Fruit fly (Drosophila melanogaster) whole organism, embryonic: ENCODE measurements around the gene CG16985.

ENCODE experiments used
- CG11695 ChIP-seq: fragments of 200-800 bp; sonication (Bioruptor generic); IDR thresholded peaks from 3 replicates; pipeline ENCODE4 v1.3.6; 2022; ENCODE audit warnings: missing biosample characterization, missing genetic modification characterization
- CG1233 ChIP-seq: fragments of 200-800 bp; sonication (Bioruptor generic); optimal IDR thresholded peaks from 4 replicates; lab custom pipeline; 2018; ENCODE audit warnings: missing biosample characterization, mild to moderate bottlenecking, missing genetic modification characterization
- CG1529 ChIP-seq: fragments of 200-800 bp; sonication (Bioruptor generic); optimal IDR thresholded peaks from 3 replicates; lab custom pipeline; 2018; ENCODE audit warnings: missing biosample characterization, missing genetic modification characterization
- CG17612 ChIP-seq: fragments of 200-800 bp; sonication (Bioruptor generic); IDR thresholded peaks from 2 replicates; pipeline ENCODE4 v1.3.6; 2022; ENCODE audit warnings: missing biosample characterization, missing genetic modification characterization
- CG17912 ChIP-seq: fragments of 200-800 bp; sonication (Bioruptor generic); optimal IDR thresholded peaks from 2 replicates; lab custom pipeline; 2018; ENCODE audit warnings: missing biosample characterization, mild to moderate bottlenecking, missing genetic modification characterization
- CG18599 ChIP-seq: fragments of 200-800 bp; sonication (Bioruptor generic); optimal IDR thresholded peaks from 3 replicates; lab custom pipeline; 2017; ENCODE audit warnings: missing biosample characterization, missing genetic modification characterization, mild to moderate bottlenecking, moderate library complexity, missing genetic modification reagents
- CG34422 ChIP-seq: fragments of 200-800 bp; sonication (Bioruptor generic); IDR thresholded peaks from 3 replicates; pipeline ENCODE4 v1.3.6; 2022; ENCODE audit warnings: missing biosample characterization, missing genetic modification characterization
- CG3995 ChIP-seq: fragments of 200-800 bp; sonication (Bioruptor generic); optimal IDR thresholded peaks from 3 replicates; lab custom pipeline; 2016; ENCODE audit warnings: missing biosample characterization, missing genetic modification characterization
- CG6791 ChIP-seq: fragments of 200-800 bp; sonication (Bioruptor generic); IDR thresholded peaks from 3 replicates; pipeline ENCODE4 v1.3.6; 2022; ENCODE audit warnings: missing biosample characterization, missing genetic modification characterization; ENCODE audit not compliant: partially characterized antibody
- CG7745 ChIP-seq: fragments of 200-800 bp; sonication (Bioruptor generic); optimal IDR thresholded peaks from 2 replicates; lab custom pipeline; 2018; ENCODE audit warnings: missing biosample characterization, mild to moderate bottlenecking, missing genetic modification characterization, moderate library complexity
- CG8281 ChIP-seq: fragments of 200-800 bp; sonication (Bioruptor generic); optimal IDR thresholded peaks from 2 replicates; lab custom pipeline; 2018; ENCODE audit warnings: missing biosample characterization, mild to moderate bottlenecking, missing genetic modification characterization, moderate library complexity
- CG9609 ChIP-seq: fragments of 200-800 bp; sonication (Bioruptor generic); optimal IDR thresholded peaks from 3 replicates; lab custom pipeline; 2016; ENCODE audit warnings: missing biosample characterization, missing genetic modification characterization
- Drgx ChIP-seq: fragments of 200-800 bp; sonication (Bioruptor generic); IDR thresholded peaks from 2 replicates; pipeline ENCODE4 v1.3.6; 2022; ENCODE audit warnings: missing biosample characterization, missing genetic modification characterization
- ERR ChIP-seq: fragments of 200-800 bp; sonication (Bioruptor generic); optimal IDR thresholded peaks from 2 replicates; lab custom pipeline; 2016; ENCODE audit warnings: missing biosample characterization, missing genetic modification characterization
- Gug ChIP-seq: fragments of 200-800 bp; sonication (Bioruptor generic); IDR thresholded peaks from 4 replicates; pipeline ENCODE4 v1.3.6; 2022; ENCODE audit warnings: missing biosample characterization, missing genetic modification characterization
- HLH54F ChIP-seq: fragments of 200-800 bp; sonication (Bioruptor generic); optimal IDR thresholded peaks from 3 replicates; lab custom pipeline; 2016; ENCODE audit warnings: missing biosample characterization, missing genetic modification characterization
- Hmx ChIP-seq: fragments of 200-800 bp; sonication (Bioruptor generic); optimal IDR thresholded peaks from 2 replicates; lab custom pipeline; 2016; ENCODE audit warnings: missing biosample characterization, missing genetic modification characterization
- Hr51 ChIP-seq, 2 experiments: fragments of 200-800 bp; sonication (Bioruptor generic); optimal IDR thresholded peaks; 2 replicates in 1 of 2; 3 replicates in 1 of 2; lab custom pipeline; 2016 to 2018; ENCODE audit warnings: missing biosample characterization in 2 of 2, missing genetic modification characterization in 2 of 2, mild to moderate bottlenecking in 1 of 2, moderate library complexity in 1 of 2
- Med ChIP-seq: fragments of 200-800 bp; sonication (Bioruptor generic); peaks from one replicate; lab custom pipeline; 2016; ENCODE audit warnings: missing biosample characterization, missing genetic modification characterization, mild to moderate bottlenecking, inconsistent platforms, moderate library complexity
- Neu2 ChIP-seq: fragments of 200-800 bp; sonication (Bioruptor generic); optimal IDR thresholded peaks from 3 replicates; lab custom pipeline; 2016; ENCODE audit warnings: missing biosample characterization, missing genetic modification characterization, borderline replicate concordance
- Ravus ChIP-seq: fragments of 200-800 bp; sonication (Bioruptor generic); IDR thresholded peaks from 2 replicates; pipeline ENCODE4 v1.3.6; 2022; ENCODE audit warnings: missing biosample characterization, missing genetic modification characterization
- Rfx ChIP-seq: fragments of 200-800 bp; sonication (Bioruptor generic); IDR thresholded peaks from 2 replicates; pipeline ENCODE4 v1.3.6; 2022; ENCODE audit warnings: missing biosample characterization, missing genetic modification characterization
- Sox100B ChIP-seq: fragments of 200-800 bp; sonication (Bioruptor generic); optimal IDR thresholded peaks from 3 replicates; lab custom pipeline; 2018; ENCODE audit warnings: missing biosample characterization, mild to moderate bottlenecking, missing genetic modification characterization
- Sry-δ ChIP-seq: fragments of 200-800 bp; sonication (Bioruptor generic); optimal IDR thresholded peaks from 2 replicates; lab custom pipeline; 2016; ENCODE audit warnings: missing biosample characterization, missing genetic modification characterization
- Stat92E ChIP-seq, 3 experiments: fragments of >200 bp in 2 of 3; fragments of 200-800 bp in 1 of 3; sonication (Bioruptor generic) in 1 of 3; optimal IDR thresholded peaks; 2 replicates each; lab custom pipeline; 2017 to 2019; ENCODE audit warnings: missing biosample characterization in 3 of 3, missing genetic modification characterization in 3 of 3, mild to moderate bottlenecking in 1 of 3, moderate library complexity in 1 of 3
- TFAM ChIP-seq: fragments of 200-800 bp; sonication (Bioruptor generic); optimal IDR thresholded peaks from 2 replicates; lab custom pipeline; 2017; ENCODE audit warnings: missing biosample characterization, missing genetic modification characterization, inconsistent platforms
- ara ChIP-seq: fragments of 200-800 bp; sonication (Bioruptor generic); IDR thresholded peaks from 2 replicates; pipeline ENCODE4 v1.3.6; 2022; ENCODE audit warnings: missing biosample characterization, missing genetic modification characterization
- bbx ChIP-seq: fragments of 200-800 bp; sonication (Bioruptor generic); IDR thresholded peaks from 2 replicates; pipeline ENCODE4 v1.3.6; 2022; ENCODE audit warnings: missing biosample characterization, missing genetic modification characterization; ENCODE audit not compliant: partially characterized antibody
- crc ChIP-seq: fragments of 200-800 bp; sonication (Bioruptor generic); optimal IDR thresholded peaks from 2 replicates; lab custom pipeline; 2016; ENCODE audit warnings: missing biosample characterization, missing genetic modification characterization
- croc ChIP-seq: fragments of 200-800 bp; sonication (Bioruptor generic); conservative IDR thresholded peaks from 3 replicates; pipeline ENCODE4 v1.3.6; 2022; ENCODE audit warnings: missing biosample characterization, missing genetic modification characterization
- crp ChIP-seq, 2 experiments: fragments of 200-800 bp; sonication (Bioruptor generic); optimal IDR thresholded peaks; 2 replicates in 1 of 2; 3 replicates in 1 of 2; lab custom pipeline; 2017; ENCODE audit warnings: missing biosample characterization in 2 of 2, missing genetic modification characterization in 2 of 2, mild to moderate bottlenecking in 1 of 2, moderate library complexity in 1 of 2
- cwo ChIP-seq: fragments of 200-800 bp; sonication (Bioruptor generic); optimal IDR thresholded peaks from 3 replicates; lab custom pipeline; 2017; ENCODE audit warnings: missing biosample characterization, missing genetic modification characterization, mild to moderate bottlenecking, moderate library complexity, missing genetic modification reagents
- da ChIP-seq: fragments of 200-800 bp; sonication (Bioruptor generic); optimal IDR thresholded peaks from 2 replicates; lab custom pipeline; 2016; ENCODE audit warnings: missing biosample characterization, missing genetic modification characterization
- dmrt99B ChIP-seq: fragments of 200-800 bp; sonication (Bioruptor generic); optimal IDR thresholded peaks from 2 replicates; lab custom pipeline; 2018; ENCODE audit warnings: missing biosample characterization, mild to moderate bottlenecking, missing genetic modification characterization, moderate library complexity
- emc ChIP-seq: fragments of 200-800 bp; sonication (Bioruptor generic); optimal IDR thresholded peaks from 2 replicates; lab custom pipeline; 2016; ENCODE audit warnings: missing biosample characterization, missing genetic modification characterization
- ems ChIP-seq: fragments of 200-800 bp; sonication (Bioruptor generic); optimal IDR thresholded peaks from 3 replicates; lab custom pipeline; 2016; ENCODE audit warnings: missing biosample characterization, missing genetic modification characterization
- ewg ChIP-seq: fragments of 200-800 bp; sonication (Bioruptor generic); optimal IDR thresholded peaks from 3 replicates; lab custom pipeline; 2017; ENCODE audit warnings: mild to moderate bottlenecking, missing biosample characterization, missing genetic modification reagents, missing genetic modification characterization
- eyg ChIP-seq: fragments of 200-800 bp; sonication (Bioruptor generic); optimal IDR thresholded peaks from 3 replicates; lab custom pipeline; 2016; ENCODE audit warnings: missing biosample characterization, missing genetic modification characterization
- ftz-f1 ChIP-seq: fragments of 200-800 bp; sonication (Bioruptor generic); optimal IDR thresholded peaks from 2 replicates; lab custom pipeline; 2016; ENCODE audit warnings: missing biosample characterization, missing genetic modification characterization
- gem ChIP-seq: fragments of 200-800 bp; sonication (Bioruptor generic); optimal IDR thresholded peaks from 2 replicates; lab custom pipeline; 2019; ENCODE audit warnings: missing biosample characterization, mild to moderate bottlenecking, missing genetic modification characterization, moderate library complexity
- maf-S ChIP-seq: fragments of 200-800 bp; sonication (Bioruptor generic); optimal IDR thresholded peaks from 2 replicates; lab custom pipeline; 2016; ENCODE audit warnings: missing biosample characterization, missing genetic modification characterization
- nau ChIP-seq: fragments of 200-800 bp; sonication (Bioruptor generic); optimal IDR thresholded peaks from 3 replicates; lab custom pipeline; 2017; ENCODE audit warnings: missing biosample characterization, mild to moderate bottlenecking, missing genetic modification characterization, missing genetic modification reagents
- phol ChIP-seq: fragments of 200-800 bp; sonication (Bioruptor generic); optimal IDR thresholded peaks from 3 replicates; lab custom pipeline; 2018; ENCODE audit warnings: missing biosample characterization, mild to moderate bottlenecking, missing genetic modification characterization, moderate library complexity
- pros ChIP-seq: fragments of 200-800 bp; sonication (Bioruptor generic); optimal IDR thresholded peaks from 3 replicates; lab custom pipeline; 2019; ENCODE audit warnings: missing biosample characterization, mild to moderate bottlenecking, missing genetic modification characterization, moderate library complexity
- sr ChIP-seq: fragments of 200-800 bp; sonication (Bioruptor generic); IDR thresholded peaks from 3 replicates; pipeline ENCODE4 v1.3.6; 2022; ENCODE audit warnings: missing biosample characterization, missing genetic modification characterization
- sug ChIP-seq: fragments of 200-800 bp; optimal IDR thresholded peaks from 2 replicates; lab custom pipeline; 2019; ENCODE audit warnings: missing biosample characterization, mild to moderate bottlenecking, missing genetic modification characterization, moderate library complexity
- tgo ChIP-seq: fragments of 200-800 bp; sonication (Bioruptor generic); IDR thresholded peaks from 3 replicates; pipeline ENCODE4 v1.3.6; 2022; ENCODE audit warnings: missing biosample characterization, missing genetic modification characterization
- tna ChIP-seq: fragments of 200-800 bp; sonication (Bioruptor generic); IDR thresholded peaks from 2 replicates; pipeline ENCODE4 v1.3.6; 2022; ENCODE audit warnings: missing biosample characterization, missing genetic modification characterization; ENCODE audit not compliant: partially characterized antibody
- tup ChIP-seq: fragments of 200-800 bp; sonication (Bioruptor generic); optimal IDR thresholded peaks from 2 replicates; lab custom pipeline; 2016; ENCODE audit warnings: missing biosample characterization, mild to moderate bottlenecking, missing genetic modification characterization, moderate library complexity
- zen2 ChIP-seq: fragments of 200-800 bp; sonication (Bioruptor generic); IDR thresholded peaks from 3 replicates; pipeline ENCODE4 v1.3.6; 2022; ENCODE audit warnings: missing biosample characterization, missing genetic modification characterization; ENCODE audit not compliant: partially characterized antibody

CG16985 gene

DNA sequence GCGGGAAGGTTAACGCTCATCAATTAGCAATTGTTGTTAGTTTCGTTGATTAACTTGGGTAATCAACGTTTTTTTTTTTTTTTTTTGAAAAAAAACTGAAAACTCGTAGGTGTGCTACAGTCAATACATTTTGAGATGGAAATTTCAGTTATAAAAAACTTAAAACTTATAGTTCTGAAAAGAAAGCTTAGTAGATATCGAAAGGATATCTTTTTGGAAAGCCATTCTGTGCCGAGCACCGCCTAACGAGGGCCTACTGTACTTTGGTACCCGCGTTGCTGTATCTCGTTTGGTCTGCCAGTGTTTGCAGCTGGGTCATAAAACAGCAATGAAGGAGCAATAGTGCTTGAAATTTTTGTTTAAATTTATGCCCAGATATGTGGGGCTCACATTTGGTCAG is 27.1 kb upstream of the CG16985 start (continued):
- TF ChIP-seq CG8281 (no peak), nau (GFP tag; lab: Kevin White, UChicago) (peak; percentile 43), emc (no peak), dmrt99B (no peak), da (GFP tag; lab: Kevin White, UChicago) (no peak), TFAM (GFP tag; lab: Kevin White, UChicago) (no peak), CG11695 (peak; percentile 55), maf-S (GFP tag; lab: Kevin White, UChicago) (peak; percentile 7), Hmx (GFP tag; lab: Kevin White, UChicago) (no peak), Rfx (GFP tag; lab: Robert Waterston, UW) (peak; percentile 81), cwo (peak; percentile 34), Sry-δ (GFP tag; lab: Kevin White, UChicago) (peak; percentile 27), ems (GFP tag; lab: Kevin White, UChicago) (no peak), sr (GFP tag; lab: Robert Waterston, UW) (peak; percentile 29; the same call in 1 of the 3 replicates), ERR (GFP tag; lab: Kevin White, UChicago) (no peak), croc (GFP tag; lab: Robert Waterston, UW) (no peak), CG7745 (tag; lab: Kevin White, UChicago) (no peak), crc (GFP tag; lab: Kevin White, UChicago) (no peak), CG1233 (GFP tag; lab: Kevin White, UChicago) (no peak), crp (GFP tag; optimal IDR thresholded peaks at IDR 0.05; lab: Kevin White, UChicago) (no peak), tup (GFP tag; lab: Kevin White, UChicago) (no peak), bbx (no peak), Ravus (GFP tag; lab: Robert Waterston, UW) (peak; percentile 4; the same call in 1 of the 2 replicates), ftz-f1 (GFP tag; lab: Kevin White, UChicago) (no peak), Sox100B (peak; percentile 10), Stat92E (GFP tag; optimal IDR thresholded peaks at IDR 0.05; lab: Kevin White, UChicago) (no peak), HLH54F (GFP tag; lab: Kevin White, UChicago) (no peak), CG17912 (no peak), gem (tag; lab: Kevin White, UChicago) (peak; percentile 35), ara (GFP tag; lab: Robert Waterston, UW) (peak; percentile 61), CG34422 (GFP tag; lab: Robert Waterston, UW) (0 out of 3 replicates have a peak, but pooled peaks have one; percentile 19), CG1529 (GFP tag; lab: Kevin White, UChicago) (no peak), Hr51 (GFP tag; optimal IDR thresholded peaks at IDR 0.05; lab: Kevin White, UChicago) (peak in 1 of 2 experiments; percentile 21), CG17612 (GFP tag; lab: Robert Waterston, UW) (no peak), Med (GFP tag; lab: Kevin White, UChicago) (peak; percentile 93), Neu2 (GFP tag; lab: Kevin White, UChicago) (no peak), ewg (GFP tag; lab: Kevin White, UChicago) (no peak), zen2 (GFP tag; lab: Robert Waterston, UW) (no peak), Gug (peak; percentile 65), CG3995 (GFP tag; lab: Kevin White, UChicago) (peak; percentile 1), CG18599 (peak; percentile 63), tna (GFP tag; lab: Robert Waterston, UW) (no peak), eyg (GFP tag; lab: Kevin White, UChicago) (no peak), pros (no peak), tgo (peak; percentile 55; the same call in 2 of the 3 replicates), CG9609 (GFP tag; lab: Kevin White, UChicago) (no peak), Drgx (peak; percentile 86), CG6791 (GFP tag; lab: Robert Waterston, UW) (no peak), phol (tag; lab: Kevin White, UChicago) (no peak), sug (tag; lab: Kevin White, UChicago) (no peak)
